Fruit fly (Drosophila melanogaster) whole organism, embryonic: ENCODE data around the gene nompC.

Experiments
- Adf1 ChIP-seq: fragments of 200-800 bp; sonication (Bioruptor generic); IDR thresholded peaks from 2 replicates; pipeline ENCODE4 v1.3.6; 2022; ENCODE audit warnings: missing biosample characterization, missing genetic modification characterization
- CG10267 ChIP-seq: fragments of 200-800 bp; sonication (Bioruptor generic); optimal IDR thresholded peaks from 2 replicates; lab custom pipeline; 2018; ENCODE audit warnings: missing biosample characterization, mild to moderate bottlenecking, missing genetic modification characterization, moderate library complexity
- CG10959 ChIP-seq: fragments of 200-800 bp; sonication (Bioruptor generic); IDR thresholded peaks from 2 replicates; pipeline ENCODE4 v1.3.6; 2022; ENCODE audit warnings: missing biosample characterization, missing genetic modification characterization
- CG11398 ChIP-seq: fragments of 200-800 bp; sonication (Bioruptor generic); optimal IDR thresholded peaks from 2 replicates; lab custom pipeline; 2016; ENCODE audit warnings: missing biosample characterization, missing genetic modification characterization
- CG11695 ChIP-seq: fragments of 200-800 bp; sonication (Bioruptor generic); IDR thresholded peaks from 3 replicates; pipeline ENCODE4 v1.3.6; 2022; ENCODE audit warnings: missing biosample characterization, missing genetic modification characterization
- CG11696 ChIP-seq: fragments of 200-800 bp; sonication (Bioruptor generic); IDR thresholded peaks from 2 replicates; pipeline ENCODE4 v1.3.6; 2022; ENCODE audit warnings: missing biosample characterization, missing genetic modification characterization
- CG12391 ChIP-seq: fragments of 200-800 bp; sonication (Bioruptor generic); optimal IDR thresholded peaks from 3 replicates; lab custom pipeline; 2018; ENCODE audit warnings: missing biosample characterization, mild to moderate bottlenecking, missing genetic modification characterization, moderate library complexity
- CG14710 ChIP-seq: fragments of 200-800 bp; sonication (Bioruptor generic); optimal IDR thresholded peaks from 3 replicates; lab custom pipeline; 2019; ENCODE audit warnings: missing biosample characterization, mild to moderate bottlenecking, missing genetic modification characterization, moderate library complexity
- CG15601 ChIP-seq: fragments of 200-800 bp; sonication (Bioruptor generic); optimal IDR thresholded peaks from 3 replicates; lab custom pipeline; 2019; ENCODE audit warnings: missing biosample characterization, mild to moderate bottlenecking, missing genetic modification characterization, moderate library complexity
- CG1647 ChIP-seq: fragments of 200-800 bp; sonication (Bioruptor generic); optimal IDR thresholded peaks from 3 replicates; lab custom pipeline; 2016; ENCODE audit warnings: missing biosample characterization, missing genetic modification characterization
- CG17361 ChIP-seq: fragments of 200-800 bp; sonication (Bioruptor generic); IDR thresholded peaks from 3 replicates; pipeline ENCODE4 v1.3.6; 2022; ENCODE audit warnings: missing biosample characterization, missing genetic modification characterization
- CG2120 ChIP-seq: fragments of 200-800 bp; sonication (Bioruptor generic); optimal IDR thresholded peaks from 3 replicates; lab custom pipeline; 2016; ENCODE audit warnings: missing biosample characterization, missing genetic modification characterization
- CG31388 ChIP-seq: fragments of 200-800 bp; sonication (Bioruptor generic); optimal IDR thresholded peaks from 2 replicates; lab custom pipeline; 2016; ENCODE audit warnings: missing biosample characterization, missing genetic modification characterization
- CG31441 ChIP-seq: fragments of 200-800 bp; sonication (Bioruptor generic); IDR thresholded peaks from 2 replicates; pipeline ENCODE4 v1.3.6; 2022; ENCODE audit warnings: missing biosample characterization, missing genetic modification characterization
- CG6175 ChIP-seq: fragments of 200-800 bp; sonication (Bioruptor generic); IDR thresholded peaks from 3 replicates; pipeline ENCODE4 v1.3.6; 2022; ENCODE audit warnings: missing biosample characterization, missing genetic modification characterization
- CG8478 ChIP-seq: fragments of >200 bp; optimal IDR thresholded peaks from 2 replicates; lab custom pipeline; 2018
- CG9609 ChIP-seq: fragments of 200-800 bp; sonication (Bioruptor generic); optimal IDR thresholded peaks from 3 replicates; lab custom pipeline; 2016; ENCODE audit warnings: missing biosample characterization, missing genetic modification characterization
- CHES-1-like ChIP-seq: fragments of 200-800 bp; sonication (Bioruptor generic); optimal IDR thresholded peaks from 2 replicates; lab custom pipeline; 2016; ENCODE audit warnings: missing biosample characterization, missing genetic modification characterization
- Camta ChIP-seq: fragments of 200-800 bp; sonication (Bioruptor generic); optimal IDR thresholded peaks from 2 replicates; lab custom pipeline; 2016; ENCODE audit warnings: missing biosample characterization, missing genetic modification characterization
- Chrac-16 ChIP-seq: fragments of 200-800 bp; sonication (Bioruptor generic); optimal IDR thresholded peaks from 3 replicates; lab custom pipeline; 2016; ENCODE audit warnings: missing biosample characterization, missing genetic modification characterization
- CkIIα-i1 ChIP-seq: fragments of 200-800 bp; sonication (Bioruptor generic); IDR thresholded peaks from 2 replicates; pipeline ENCODE4 v1.3.6; 2022; ENCODE audit warnings: missing biosample characterization, missing genetic modification characterization
- D19B ChIP-seq: fragments of 200-800 bp; sonication (Bioruptor generic); optimal IDR thresholded peaks from 2 replicates; lab custom pipeline; 2017; ENCODE audit warnings: missing biosample characterization, mild to moderate bottlenecking, missing genetic modification characterization
- Ets65A ChIP-seq: fragments of 200-800 bp; sonication (Bioruptor generic); peaks from one replicate; lab custom pipeline; 2016; ENCODE audit warnings: missing biosample characterization, missing genetic modification characterization
- H15 ChIP-seq: fragments of 200-800 bp; sonication (Bioruptor generic); IDR thresholded peaks from 3 replicates; pipeline ENCODE4 v1.3.6; 2022; ENCODE audit warnings: missing biosample characterization, missing genetic modification characterization
- Hr3 ChIP-seq: fragments of 200-800 bp; sonication (Bioruptor generic); optimal IDR thresholded peaks from 3 replicates; lab custom pipeline; 2016; ENCODE audit warnings: missing biosample characterization, missing genetic modification characterization
- Hr51 ChIP-seq, 2 experiments: fragments of 200-800 bp; sonication (Bioruptor generic); optimal IDR thresholded peaks; 2 replicates in 1 of 2; 3 replicates in 1 of 2; lab custom pipeline; 2016 to 2018; ENCODE audit warnings: missing biosample characterization in 2 of 2, missing genetic modification characterization in 2 of 2, mild to moderate bottlenecking in 1 of 2, moderate library complexity in 1 of 2
- Max ChIP-seq: fragments of 200-800 bp; sonication (Bioruptor generic); optimal IDR thresholded peaks from 2 replicates; lab custom pipeline; 2016; ENCODE audit warnings: missing biosample characterization, mild to moderate bottlenecking, missing genetic modification characterization
- Nf-YC ChIP-seq: fragments of 200-800 bp; optimal IDR thresholded peaks from 3 replicates; lab custom pipeline; 2019; ENCODE audit warnings: missing biosample characterization, mild to moderate bottlenecking, missing genetic modification characterization, moderate library complexity
- Scr ChIP-seq: fragments of 200-800 bp; sonication (Bioruptor generic); IDR thresholded peaks from 2 replicates; pipeline ENCODE4 v1.3.6; 2022; ENCODE audit warnings: missing biosample characterization, missing genetic modification characterization; ENCODE audit not compliant: partially characterized antibody
- Six4 ChIP-seq: fragments of 200-800 bp; sonication (Bioruptor generic); optimal IDR thresholded peaks from 2 replicates; lab custom pipeline; 2016; ENCODE audit warnings: missing biosample characterization, missing genetic modification characterization
- ab ChIP-seq: fragments of 200-800 bp; sonication (Bioruptor generic); optimal IDR thresholded peaks from 2 replicates; lab custom pipeline; 2016; ENCODE audit warnings: missing biosample characterization, missing genetic modification characterization
- bbx ChIP-seq: fragments of 200-800 bp; sonication (Bioruptor generic); IDR thresholded peaks from 2 replicates; pipeline ENCODE4 v1.3.6; 2022; ENCODE audit warnings: missing biosample characterization, missing genetic modification characterization; ENCODE audit not compliant: partially characterized antibody
- caup ChIP-seq: fragments of 200-800 bp; sonication (Bioruptor generic); optimal IDR thresholded peaks from 3 replicates; lab custom pipeline; 2017; ENCODE audit warnings: missing biosample characterization, mild to moderate bottlenecking, missing genetic modification characterization, moderate library complexity; ENCODE audit not compliant: severe bottlenecking
- ci ChIP-seq: fragments of 200-800 bp; sonication (Bioruptor generic); IDR thresholded peaks from 3 replicates; pipeline ENCODE4 v1.3.6; 2022; ENCODE audit warnings: missing biosample characterization, missing genetic modification characterization
- dpn ChIP-seq, 2 experiments: fragments of 200-800 bp; sonication (Bioruptor generic); optimal IDR thresholded peaks; 3 replicates each; lab custom pipeline; 2016; ENCODE audit warnings: missing biosample characterization in 2 of 2, missing genetic modification characterization in 2 of 2
- eyg ChIP-seq: fragments of 200-800 bp; sonication (Bioruptor generic); optimal IDR thresholded peaks from 3 replicates; lab custom pipeline; 2016; ENCODE audit warnings: missing biosample characterization, missing genetic modification characterization
- fd96Cb ChIP-seq: fragments of 200-800 bp; sonication (Bioruptor generic); optimal IDR thresholded peaks from 2 replicates; lab custom pipeline; 2018; ENCODE audit warnings: missing biosample characterization, mild to moderate bottlenecking, missing genetic modification characterization, moderate library complexity
- gfzf ChIP-seq: fragments of 200-800 bp; sonication (Bioruptor generic); optimal IDR thresholded peaks from 2 replicates; lab custom pipeline; 2016; ENCODE audit warnings: missing biosample characterization, mild to moderate bottlenecking, missing genetic modification characterization, moderate library complexity
- grn ChIP-seq: fragments of 200-800 bp; sonication (Bioruptor generic); optimal IDR thresholded peaks from 3 replicates; lab custom pipeline; 2017; ENCODE audit warnings: missing biosample characterization, missing genetic modification characterization
- gsb-n ChIP-seq: fragments of 200-800 bp; sonication (Bioruptor generic); optimal IDR thresholded peaks from 3 replicates; lab custom pipeline; 2018; ENCODE audit warnings: missing biosample characterization, mild to moderate bottlenecking, missing genetic modification characterization
- ham ChIP-seq: fragments of 200-800 bp; sonication (Bioruptor generic); IDR thresholded peaks from 2 replicates; pipeline ENCODE4 v1.3.6; 2022; ENCODE audit warnings: missing biosample characterization, missing genetic modification characterization
- ind ChIP-seq: fragments of 200-800 bp; sonication (Bioruptor generic); optimal IDR thresholded peaks from 3 replicates; lab custom pipeline; 2016; ENCODE audit warnings: missing biosample characterization, missing genetic modification characterization
- maf-S ChIP-seq: fragments of 200-800 bp; sonication (Bioruptor generic); optimal IDR thresholded peaks from 2 replicates; lab custom pipeline; 2016; ENCODE audit warnings: missing biosample characterization, missing genetic modification characterization
- nau ChIP-seq: fragments of 200-800 bp; sonication (Bioruptor generic); optimal IDR thresholded peaks from 3 replicates; lab custom pipeline; 2017; ENCODE audit warnings: missing biosample characterization, mild to moderate bottlenecking, missing genetic modification characterization, missing genetic modification reagents
- otp ChIP-seq: fragments of 200-800 bp; sonication (Bioruptor generic); IDR thresholded peaks from 3 replicates; pipeline ENCODE4, ENCODE4 v1.3.6; 2022; ENCODE audit warnings: missing biosample characterization, missing genetic modification characterization
- pan ChIP-seq, 4 experiments: fragments of >200 bp in 3 of 4; fragments of 200-800 bp in 1 of 4; sonication (Bioruptor generic) in 1 of 4; optimal IDR thresholded peaks in 3 of 4; IDR thresholded peaks in 1 of 4; 2 replicates each; pipeline versions ENCODE4 v1.3.6 to Lab custom; 2017 to 2022; ENCODE audit warnings: missing biosample characterization in 2 of 4, missing genetic modification characterization in 2 of 4, mixed read lengths in 1 of 4
- pnt ChIP-seq: fragments of 200-800 bp; sonication (Bioruptor generic); optimal IDR thresholded peaks from 3 replicates; lab custom pipeline; 2016; ENCODE audit warnings: missing biosample characterization, missing genetic modification characterization
- row ChIP-seq: fragments of 200-800 bp; sonication (Bioruptor generic); IDR thresholded peaks from 3 replicates; pipeline ENCODE4 v1.3.6; 2022; ENCODE audit warnings: missing biosample characterization, missing genetic modification characterization
- twi ChIP-seq: fragments of 200-800 bp; optimal IDR thresholded peaks from 2 replicates; lab custom pipeline; 2019; ENCODE audit warnings: missing biosample characterization, mild to moderate bottlenecking, missing genetic modification characterization, moderate library complexity
- tx ChIP-seq: fragments of 200-800 bp; sonication (Bioruptor generic); optimal IDR thresholded peaks from 2 replicates; lab custom pipeline; 2016; ENCODE audit warnings: missing biosample characterization, missing genetic modification characterization
- vnd ChIP-seq: fragments of 200-800 bp; sonication (Bioruptor generic); IDR thresholded peaks from 3 replicates; pipeline ENCODE4 v1.3.6; 2022; ENCODE audit warnings: missing biosample characterization, missing genetic modification characterization; ENCODE audit not compliant: partially characterized antibody

nompC gene

DNA sequence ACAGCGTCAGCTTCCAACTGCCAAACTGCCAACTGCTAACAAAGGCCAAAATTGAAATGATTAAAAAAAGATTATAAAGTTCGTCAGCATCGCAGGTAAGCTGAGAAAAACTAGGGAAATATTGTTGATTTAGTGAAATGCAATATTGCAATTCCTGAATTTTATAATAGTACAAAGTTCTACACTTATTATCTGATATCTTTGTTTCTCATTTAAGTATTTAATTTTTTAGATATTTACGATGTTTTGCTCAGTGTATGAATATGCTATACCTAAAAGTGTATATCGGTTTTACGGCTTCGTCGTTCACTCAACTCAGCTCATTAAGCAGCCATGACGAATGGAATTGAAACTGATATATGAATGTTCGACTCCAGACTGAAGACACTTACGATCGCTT, 47.3 kb downstream of the nompC start (continued):
- TF ChIP-seq CHES-1-like (GFP tag; lab: Kevin White, UChicago) (no peak), Hr3 (GFP tag; lab: Kevin White, UChicago) (peak; percentile 3), pan (optimal IDR thresholded peaks at IDR 0.05; lab: Kevin White, UChicago) (no peak), pan (GFP tag; optimal IDR thresholded peaks at IDR 0.05 in 1 of 2, IDR thresholded peaks at IDR 0.05 in 1 of 2) (no peak), D19B (no peak), ham (GFP tag; lab: Robert Waterston, UW) (no peak), Hr51 (GFP tag; optimal IDR thresholded peaks at IDR 0.05; lab: Kevin White, UChicago) (peak in 1 of 2 experiments; percentile 28), CG8478 (lab: Kevin White, UChicago) (no peak), Max (GFP tag; lab: Kevin White, UChicago) (no peak), CG11398 (no peak), CG31441 (GFP tag; lab: Robert Waterston, UW) (peak; percentile 38; the same call in 1 of the 2 replicates), Chrac-16 (no peak), eyg (GFP tag; lab: Kevin White, UChicago) (no peak), maf-S (GFP tag; lab: Kevin White, UChicago) (no peak), vnd (GFP tag; lab: Robert Waterston, UW) (no peak), CG14710 (peak; percentile 4), otp (GFP tag; lab: Robert Waterston, UW) (no peak), CG10267 (tag; lab: Kevin White, UChicago) (peak; percentile 30), dpn (GFP tag; optimal IDR thresholded peaks at IDR 0.05; lab: Kevin White, UChicago) (no peak), CG10959 (GFP tag; lab: Robert Waterston, UW) (no peak), Camta (GFP tag; lab: Kevin White, UChicago) (no peak), Scr (GFP tag; lab: Robert Waterston, UW) (no peak), gfzf (GFP tag; lab: Kevin White, UChicago) (no peak), gsb-n (no peak), row (GFP tag; lab: Robert Waterston, UW) (0 out of 3 replicates have a peak, but pooled peaks have one; percentile 18), CG17361 (GFP tag; lab: Robert Waterston, UW) (0 out of 3 replicates have a peak, but pooled peaks have one; percentile 22), CG2120 (GFP tag; lab: Kevin White, UChicago) (no peak), pnt (GFP tag; lab: Kevin White, UChicago) (no peak), CG9609 (GFP tag; lab: Kevin White, UChicago) (no peak), bbx (GFP tag; lab: Robert Waterston, UW) (no peak), H15 (GFP tag; lab: Robert Waterston, UW) (no peak; the same call in 2 of the 3 replicates), nau (GFP tag; lab: Kevin White, UChicago) (no peak), ind (no peak), ab (GFP tag; lab: Kevin White, UChicago) (no peak), CG15601 (tag; lab: Kevin White, UChicago) (no peak), Nf-YC (tag; lab: Kevin White, UChicago) (no peak), Six4 (no peak), grn (GFP tag; lab: Kevin White, UChicago) (no peak), twi (tag; lab: Kevin White, UChicago) (no peak), caup (GFP tag; lab: Kevin White, UChicago) (no peak), CG31388 (GFP tag; lab: Kevin White, UChicago) (no peak), Adf1 (no peak), CG1647 (GFP tag; lab: Kevin White, UChicago) (no peak), CG12391 (tag; lab: Kevin White, UChicago) (peak; percentile 30), tx (no peak), ci (GFP tag; lab: Robert Waterston, UW) (no peak), CG11696 (GFP tag; lab: Robert Waterston, UW) (no peak), Ets65A (GFP tag; lab: Kevin White, UChicago) (no peak), CG11695 (GFP tag; lab: Robert Waterston, UW) (no peak), fd96Cb (peak; percentile 24), CkIIα-i1 (GFP tag; lab: Robert Waterston, UW) (no peak), CG6175 (GFP tag; lab: Robert Waterston, UW) (no peak)
